Worm (Caenorhabditis elegans) whole organism, late embryonic: ENCODE measurements around the gene srx-104.
A peak's percentile ranks its signal among the peaks of the same experiment; 100 is the strongest.

Source experiments
- C08G9.2 ChIP-seq: sonication (generic microtip); optimal IDR thresholded peaks from 2 replicates; lab custom pipeline; 2016; ENCODE audit warnings: mild to moderate bottlenecking, missing genetic modification characterization, moderate library complexity, missing compliant biosample characterization
- K02D7.2 ChIP-seq: sonication (generic microtip); optimal IDR thresholded peaks from 2 replicates; lab custom pipeline; 2017; ENCODE audit warnings: mild to moderate bottlenecking, missing genetic modification characterization, missing compliant biosample characterization
- K09A11.1 ChIP-seq: sonication (generic microtip); optimal IDR thresholded peaks from 2 replicates; lab custom pipeline; 2017; ENCODE audit warnings: antibody characterized with exemption, mild to moderate bottlenecking, missing genetic modification characterization, missing compliant biosample characterization; ENCODE audit not compliant: insufficient read depth
- T23F11.4 ChIP-seq: fragments of 200-800 bp; sonication (Bioruptor generic); optimal IDR thresholded peaks from 2 replicates; lab custom pipeline; 2018; ENCODE audit warnings: mild to moderate bottlenecking, missing genetic modification characterization, missing compliant biosample characterization
- Y22D7AL.16 ChIP-seq: sonication (generic microtip); optimal IDR thresholded peaks from 2 replicates; lab custom pipeline; 2016; ENCODE audit warnings: missing genetic modification characterization, missing compliant biosample characterization
- ahr-1 ChIP-seq: sonication (generic microtip); optimal IDR thresholded peaks from 2 replicates; lab custom pipeline; 2016; ENCODE audit warnings: missing genetic modification characterization, missing compliant biosample characterization
- ceh-18 ChIP-seq: sonication (generic microtip); optimal IDR thresholded peaks from 2 replicates; lab custom pipeline; 2016; ENCODE audit warnings: missing genetic modification characterization, missing compliant biosample characterization
- ceh-22 ChIP-seq: sonication (generic microtip); optimal IDR thresholded peaks from 2 replicates; lab custom pipeline; 2017; ENCODE audit warnings: missing biosample characterization, missing genetic modification characterization
- ceh-24 ChIP-seq: sonication (generic microtip); optimal IDR thresholded peaks from 2 replicates; lab custom pipeline; 2016; ENCODE audit warnings: mild to moderate bottlenecking, missing genetic modification characterization, missing compliant biosample characterization
- ceh-30 ChIP-seq: fragments of 150-350 bp; optimal IDR thresholded peaks from 2 replicates; lab custom pipeline; 2014; ENCODE audit warnings: missing biosample characterization, missing genetic modification characterization
- ceh-34 ChIP-seq: sonication (generic microtip); optimal IDR thresholded peaks from 2 replicates; lab custom pipeline; 2016; ENCODE audit warnings: mild to moderate bottlenecking, missing genetic modification characterization, missing compliant biosample characterization
- ceh-45 ChIP-seq: fragments of 200-800 bp; sonication (Bioruptor generic); IDR thresholded peaks from 2 replicates; pipeline ENCODE4 v1.3.6; 2022; ENCODE audit warnings: missing genetic modification reagents, missing genetic modification characterization, missing compliant biosample characterization
- ceh-48 ChIP-seq: sonication (generic microtip); optimal IDR thresholded peaks from 2 replicates; lab custom pipeline; 2016; ENCODE audit warnings: missing genetic modification characterization, inconsistent platforms, missing compliant biosample characterization
- ceh-6 ChIP-seq: fragments of 200-800 bp; sonication (Bioruptor generic); optimal IDR thresholded peaks from 2 replicates; lab custom pipeline; 2018; ENCODE audit warnings: mild to moderate bottlenecking, missing genetic modification characterization, missing compliant biosample characterization
- dmd-4 ChIP-seq: sonication (generic microtip); optimal IDR thresholded peaks from 2 replicates; lab custom pipeline; 2016; ENCODE audit warnings: borderline replicate concordance, missing genetic modification characterization, missing compliant biosample characterization
- fax-1 ChIP-seq: sonication (generic microtip); optimal IDR thresholded peaks from 2 replicates; lab custom pipeline; 2016; ENCODE audit warnings: missing genotype, missing genetic modification characterization, missing compliant biosample characterization
- fkh-10 ChIP-seq: fragments of 150-350 bp; optimal IDR thresholded peaks from 2 replicates; lab custom pipeline; 2014; ENCODE audit warnings: missing biosample characterization, missing genetic modification reagents, missing genetic modification characterization
- gmeb-2 ChIP-seq: sonication (generic microtip); optimal IDR thresholded peaks from 2 replicates; lab custom pipeline; 2016; ENCODE audit warnings: missing genetic modification characterization, inconsistent platforms, missing compliant biosample characterization
- hlh-13 ChIP-seq: fragments of 200-800 bp; sonication (Bioruptor generic); optimal IDR thresholded peaks from 2 replicates; lab custom pipeline; 2018; ENCODE audit warnings: mild to moderate bottlenecking, missing genetic modification characterization, missing compliant biosample characterization
- hlh-15 ChIP-seq: sonication (generic microtip); optimal IDR thresholded peaks from 2 replicates; lab custom pipeline; 2016; ENCODE audit warnings: missing genetic modification characterization, missing compliant biosample characterization
- hlh-30 ChIP-seq: sonication (generic microtip); optimal IDR thresholded peaks from 2 replicates; lab custom pipeline; 2017; ENCODE audit warnings: antibody characterized with exemption, missing genetic modification characterization, missing compliant biosample characterization; ENCODE audit not compliant: insufficient read depth
- hlh-8 ChIP-seq: sonication (generic microtip); optimal IDR thresholded peaks from 2 replicates; lab custom pipeline; 2016; ENCODE audit warnings: missing genotype, missing genetic modification characterization, missing compliant biosample characterization
- mec-3 ChIP-seq: sonication (generic microtip); optimal IDR thresholded peaks from 2 replicates; lab custom pipeline; 2016; ENCODE audit warnings: borderline replicate concordance, missing genetic modification characterization, missing compliant biosample characterization
- nfya-1 ChIP-seq: sonication (generic microtip); optimal IDR thresholded peaks from 2 replicates; lab custom pipeline; 2017; ENCODE audit warnings: missing genetic modification characterization, mild to moderate bottlenecking, missing compliant biosample characterization, antibody characterized with exemption, moderate library complexity
- npax-4 ChIP-seq: sonication (generic microtip); optimal IDR thresholded peaks from 2 replicates; lab custom pipeline; 2016; ENCODE audit warnings: missing genetic modification characterization, missing compliant biosample characterization
- odd-2 ChIP-seq: sonication (generic microtip); optimal IDR thresholded peaks from 2 replicates; lab custom pipeline; 2017; ENCODE audit warnings: antibody characterized with exemption, mild to moderate bottlenecking, missing genetic modification characterization, missing compliant biosample characterization
- pat-9 ChIP-seq: fragments of 200-800 bp; sonication (Bioruptor generic); optimal IDR thresholded peaks from 2 replicates; lab custom pipeline; 2018; ENCODE audit warnings: mild to moderate bottlenecking, missing genetic modification characterization, moderate library complexity, missing compliant biosample characterization
- pax-1 ChIP-seq: fragments of 150-350 bp; optimal IDR thresholded peaks from 2 replicates; lab custom pipeline; 2014; ENCODE audit warnings: missing biosample characterization, missing genetic modification characterization
- pha-2 ChIP-seq: sonication (generic microtip); optimal IDR thresholded peaks from 2 replicates; lab custom pipeline; 2017; ENCODE audit warnings: mild to moderate bottlenecking, missing genetic modification characterization, missing compliant biosample characterization
- pha-4 ChIP-seq: fragments of 150-350 bp; optimal IDR thresholded peaks from 2 replicates; lab custom pipeline; 2018; ENCODE audit warnings: missing biosample characterization, missing genetic modification reagents, missing genetic modification characterization
- pqm-1 ChIP-seq: sonication (generic microtip); optimal IDR thresholded peaks from 2 replicates; lab custom pipeline; 2016; ENCODE audit warnings: missing genetic modification characterization, missing compliant biosample characterization
- pros-1 ChIP-seq: fragments of 150-350 bp; optimal IDR thresholded peaks from 2 replicates; lab custom pipeline; 2014; ENCODE audit warnings: missing biosample characterization, missing genetic modification reagents, missing genetic modification characterization
- rnt-1 ChIP-seq: sonication (generic microtip); optimal IDR thresholded peaks from 2 replicates; lab custom pipeline; 2016; ENCODE audit warnings: missing genetic modification characterization, missing compliant biosample characterization
- sdc-2 ChIP-seq: sonication (generic microtip); optimal IDR thresholded peaks from 2 replicates; lab custom pipeline; 2016; ENCODE audit warnings: missing genotype, missing genetic modification characterization, missing compliant biosample characterization
- tbx-7 ChIP-seq: sonication (generic microtip); optimal IDR thresholded peaks from 2 replicates; lab custom pipeline; 2016; ENCODE audit warnings: missing genotype, missing genetic modification characterization, missing compliant biosample characterization
- ttx-3 ChIP-seq: sonication (generic microtip); optimal IDR thresholded peaks from 2 replicates; lab custom pipeline; 2016; ENCODE audit warnings: missing genetic modification reagents, missing genetic modification characterization, missing compliant biosample characterization
- unc-3 ChIP-seq, 2 experiments: fragments of 200-800 bp in 1 of 2; sonication (Bioruptor generic) in 1 of 2; sonication (generic microtip) in 1 of 2; conservative IDR thresholded peaks in 1 of 2; optimal IDR thresholded peaks in 1 of 2; 2 replicates each; pipeline versions ENCODE4 v1.3.6 to Lab custom; 2016 to 2022; ENCODE audit warnings: missing compliant biosample characterization in 2 of 2, missing genetic modification characterization in 2 of 2, missing genetic modification reagents in 1 of 2
- zip-5 ChIP-seq: sonication (generic microtip); optimal IDR thresholded peaks from 2 replicates; lab custom pipeline; 2016; ENCODE audit warnings: missing genetic modification characterization, missing compliant biosample characterization
- ztf-16 ChIP-seq: sonication (generic microtip); optimal IDR thresholded peaks from 2 replicates; lab custom pipeline; 2017; ENCODE audit warnings: missing genetic modification characterization, missing compliant biosample characterization

The srx-104 gene

ce11 chrII:3727996-3728395 is 28.5 kb upstream of the srx-104 start, which contains the start of gene C46E10.8:
Gene C46E10.8, minus strand, starts transcription at chrII:3728096.
- TF ChIP-seq nfya-1 (tag; lab: Kevin White, UChicago) (no peak), ceh-6 (GFP tag; lab: Kevin White, UChicago) (no peak), fax-1 (tag; lab: Kevin White, UChicago) (no peak)

- peak; percentile 6 for TF ChIP-seq mec-3 (tag; lab: Kevin White, UChicago)
- TF ChIP-seq ceh-34 (tag; lab: Kevin White, UChicago) = no peak
- TF ChIP-seq tbx-7 (tag; lab: Kevin White, UChicago) = no peak
These were observed 24.8 kb upstream of the srx-104 start, which contains the start of gene C46E10.1 for ce11 chrII:3724175-3724715. Gene C46E10.1, plus strand, starts transcription at chrII:3724225.

- TF ChIP-seq C08G9.2 = no peak
- TF ChIP-seq ceh-45 (GFP tag; lab: Robert Waterston, UW) = no peak
- no peak for TF ChIP-seq zip-5 (tag; lab: Kevin White, UChicago)
- TF ChIP-seq pqm-1 (tag; lab: Kevin White, UChicago) = no peak
- no peak for TF ChIP-seq pha-2
- TF ChIP-seq ztf-16 (tag; lab: Kevin White, UChicago) = no peak
- TF ChIP-seq ahr-1 (tag; lab: Kevin White, UChicago) = no peak
- TF ChIP-seq npax-4 = no peak
- no peak for TF ChIP-seq fkh-10 (GFP tag; lab: Kevin White, UChicago)
- TF ChIP-seq ttx-3 (tag; lab: Kevin White, UChicago) = no peak
- TF ChIP-seq unc-3 (GFP tag; conservative IDR thresholded peaks at IDR 0.05; lab: Robert Waterston, UW) = no peak
- TF ChIP-seq unc-3 (tag; optimal IDR thresholded peaks at IDR 0.05; lab: Kevin White, UChicago) = no peak
- no peak for TF ChIP-seq pat-9 (tag; lab: Kevin White, UChicago)
These were observed 21.5 kb upstream of the srx-104 start, which contains the start of gene C46E10.3 for ce11 chrII:3721016-3721415. Gene C46E10.3, plus strand, starts transcription at chrII:3721316.

- TF ChIP-seq odd-2 (tag; lab: Kevin White, UChicago) (no peak), ceh-22 (tag; lab: Kevin White, UChicago) (no peak), ceh-48 (tag; lab: Kevin White, UChicago) (no peak), hlh-30 (no peak), hlh-8 (tag; lab: Kevin White, UChicago) (no peak), hlh-15 (tag; lab: Kevin White, UChicago) (no peak), K02D7.2 (tag; lab: Kevin White, UChicago) (no peak), fkh-10 (GFP tag; lab: Kevin White, UChicago) (no peak), Y22D7AL.16 (tag; lab: Kevin White, UChicago) (no peak)
These were observed 17.5 kb upstream of the srx-104 start, which contains the start of gene fbxc-52 for ce11 chrII:3716961-3717360. Gene fbxc-52, plus strand, starts transcription at chrII:3717261.

ce11 chrII:3716455-3716854 is 17.0 kb upstream of the srx-104 start, which contains the start of gene srh-99:
Gene srh-99, minus strand, starts transcription at chrII:3716555.
- no peak for TF ChIP-seq ceh-18 (tag; lab: Kevin White, UChicago)
- TF ChIP-seq K09A11.1 (tag; lab: Kevin White, UChicago) = no peak
- no peak for TF ChIP-seq pros-1 (tag; lab: Kevin White, UChicago)
- TF ChIP-seq ceh-30 (tag; lab: Kevin White, UChicago) = no peak
- TF ChIP-seq pax-1 = no peak
- no peak for TF ChIP-seq rnt-1 (tag; lab: Kevin White, UChicago)
- TF ChIP-seq pha-4 (tag; lab: Kevin White, UChicago) = no peak
- TF ChIP-seq hlh-8 (tag; lab: Kevin White, UChicago) = no peak
- TF ChIP-seq ceh-24 = no peak
- no peak for TF ChIP-seq dmd-4 (tag; lab: Kevin White, UChicago)
- TF ChIP-seq ceh-6 (GFP tag; lab: Kevin White, UChicago) = no peak
- TF ChIP-seq T23F11.4 (GFP tag; lab: Kevin White, UChicago) = no peak
- no peak for TF ChIP-seq hlh-30
- TF ChIP-seq sdc-2 (tag; lab: Kevin White, UChicago) = no peak
- no peak for TF ChIP-seq hlh-15 (tag; lab: Kevin White, UChicago)
- no peak for TF ChIP-seq gmeb-2 (tag; lab: Kevin White, UChicago)
- TF ChIP-seq odd-2 (tag; lab: Kevin White, UChicago) = no peak
- no peak for TF ChIP-seq hlh-13 (GFP tag; lab: Kevin White, UChicago)
- no peak for TF ChIP-seq Y22D7AL.16 (tag; lab: Kevin White, UChicago)
